Worm (Caenorhabditis elegans) whole organism, L4/young adult: ENCODE results near the gene D1054.19.

Experiments
- W03F9.2 ChIP-seq: fragments of 150-350 bp; optimal IDR thresholded peaks from 2 replicates; lab custom pipeline; 2014; ENCODE audit warnings: missing biosample characterization, missing genetic modification characterization
- dao-5 ChIP-seq: sonication (generic microtip); optimal IDR thresholded peaks from 2 replicates; lab custom pipeline; 2016; ENCODE audit warnings: missing genotype, missing genetic modification characterization, moderate library complexity, missing compliant biosample characterization
- him-1 ChIP-seq: sonication (generic microtip); optimal IDR thresholded peaks from 2 replicates; lab custom pipeline; 2016; ENCODE audit warnings: missing genotype, missing genetic modification reagents, missing genetic modification characterization, missing compliant biosample characterization

Gene D1054.19

ce11 chrV:10813425-10814156 lies 18.0 kb downstream of the D1054.19 start, which contains the start of the genes C29A12.1 and lig-1:
TSS of gene C29A12.1 (minus strand) at chrV:10813487.
TSS of gene lig-1 (plus strand) at chrV:10814106.
- TF ChIP-seq dao-5 = no peak
- peak; percentile 21 for TF ChIP-seq W03F9.2
- TF ChIP-seq him-1 (tag; lab: Kevin White, UChicago) = no peak

ce11 chrV:10814333-10814732 lies 18.7 kb downstream of the D1054.19 start:
- TF ChIP-seq dao-5 = no peak
- TF ChIP-seq him-1 (tag; lab: Kevin White, UChicago) = no peak
- TF ChIP-seq W03F9.2 = no peak

- TF ChIP-seq W03F9.2 (no peak), him-1 (tag; lab: Kevin White, UChicago) (no peak), dao-5 (no peak)
Measured at ce11 chrV:10816831-10817230, 21.2 kb downstream of the D1054.19 start.

- no peak for TF ChIP-seq W03F9.2
- no peak for TF ChIP-seq dao-5
- TF ChIP-seq him-1 (tag; lab: Kevin White, UChicago) = no peak
Measured at ce11 chrV:10818498-10818897, 22.9 kb downstream of the D1054.19 start.

- TF ChIP-seq dao-5 (no peak), him-1 (tag; lab: Kevin White, UChicago) (no peak), W03F9.2 (no peak)
Measured at ce11 chrV:10824711-10825110, 29.1 kb downstream of the D1054.19 start, which contains the start of gene nrx-1. TSS of gene nrx-1 (plus strand) at chrV:10825011.

ce11 chrV:10832862-10833261 lies 37.3 kb downstream of the D1054.19 start:
- TF ChIP-seq W03F9.2 (no peak), dao-5 (no peak), him-1 (tag; lab: Kevin White, UChicago) (no peak)

- TF ChIP-seq W03F9.2 (no peak), him-1 (tag; lab: Kevin White, UChicago) (no peak), dao-5 (no peak)
Measured at ce11 chrV:10834682-10835219, 39.2 kb downstream of the D1054.19 start.

ce11 chrV:10838204-10838603 lies 42.6 kb downstream of the D1054.19 start:
- no peak for TF ChIP-seq him-1 (tag; lab: Kevin White, UChicago)
- TF ChIP-seq dao-5 = no peak
- TF ChIP-seq W03F9.2 = no peak

ce11 chrV:10839398-10839797 lies 43.8 kb downstream of the D1054.19 start:
- TF ChIP-seq W03F9.2 = no peak
- no peak for TF ChIP-seq dao-5
- TF ChIP-seq him-1 (tag; lab: Kevin White, UChicago) = no peak
